Worm (Caenorhabditis elegans) whole organism, L3 larva: ENCODE data around the gene elf-1.

Experiments
- R02D3.7 ChIP-seq: fragments of 150-350 bp; optimal IDR thresholded peaks from 2 replicates; lab custom pipeline; 2014; ENCODE audit warnings: missing biosample characterization, missing genetic modification characterization
- ZK546.5 ChIP-seq: sonication (generic microtip); optimal IDR thresholded peaks from 2 replicates; lab custom pipeline; 2017; ENCODE audit warnings: missing biosample characterization, missing genetic modification characterization
- aly-2 ChIP-seq: fragments of 150-350 bp; optimal IDR thresholded peaks from 2 replicates; lab custom pipeline; 2014; ENCODE audit warnings: missing biosample characterization, missing genetic modification characterization
- ama-1 ChIP-seq: fragments of 150-350 bp; optimal IDR thresholded peaks from 2 replicates; lab custom pipeline; 2018
- ceh-16 ChIP-seq: sonication (generic microtip); optimal IDR thresholded peaks from 2 replicates; lab custom pipeline; 2017; ENCODE audit warnings: missing biosample characterization, missing genetic modification characterization
- ceh-28 ChIP-seq: fragments of 150-350 bp; optimal IDR thresholded peaks from 2 replicates; lab custom pipeline; 2014; ENCODE audit warnings: missing biosample characterization, missing genetic modification reagents, missing genetic modification characterization
- ceh-82 ChIP-seq: fragments of 150-350 bp; optimal IDR thresholded peaks from 2 replicates; lab custom pipeline; 2014; ENCODE audit warnings: missing biosample characterization, missing genetic modification characterization
- ceh-9 ChIP-seq: sonication (generic microtip); optimal IDR thresholded peaks from 2 replicates; lab custom pipeline; 2018; ENCODE audit warnings: missing biosample characterization, missing genetic modification characterization
- daf-12 ChIP-seq: fragments of 150-350 bp; optimal IDR thresholded peaks from 2 replicates; lab custom pipeline; 2014; ENCODE audit warnings: missing biosample characterization, missing genetic modification reagents, missing genetic modification characterization
- egl-27 ChIP-seq: sonication (generic microtip); optimal IDR thresholded peaks from 4 replicates; lab custom pipeline; 2017; ENCODE audit warnings: missing biosample characterization, missing genetic modification reagents, missing genetic modification characterization
- egl-5 ChIP-seq: fragments of 150-350 bp; optimal IDR thresholded peaks from 2 replicates; lab custom pipeline; 2017; ENCODE audit warnings: missing biosample characterization, missing genetic modification reagents, missing genetic modification characterization, inconsistent platforms
- elt-1 ChIP-seq: fragments of 150-350 bp; optimal IDR thresholded peaks from 2 replicates; lab custom pipeline; 2014; ENCODE audit warnings: missing biosample characterization, missing genetic modification characterization
- elt-2 ChIP-seq: sonication (generic microtip); optimal IDR thresholded peaks from 2 replicates; lab custom pipeline; 2016; ENCODE audit warnings: missing genetic modification reagents, mild to moderate bottlenecking, missing genetic modification characterization, missing compliant biosample characterization
- elt-3 ChIP-seq, 3 experiments: fragments of 150-350 bp in 1 of 3; sonication (generic microtip) in 2 of 3; optimal IDR thresholded peaks; 2 replicates in 2 of 3; 4 replicates in 1 of 3; lab custom pipeline; 2014 to 2017; ENCODE audit warnings: missing biosample characterization in 3 of 3, missing genetic modification characterization in 3 of 3
- fos-1 ChIP-seq: fragments of 150-350 bp; optimal IDR thresholded peaks from 2 replicates; lab custom pipeline; 2014; ENCODE audit warnings: missing biosample characterization, missing genetic modification characterization
- hmg-11 ChIP-seq: sonication (generic microtip); optimal IDR thresholded peaks from 2 replicates; lab custom pipeline; 2016; ENCODE audit warnings: missing genetic modification characterization, missing compliant biosample characterization
- jun-1 ChIP-seq: fragments of 150-350 bp; optimal IDR thresholded peaks from 2 replicates; lab custom pipeline; 2014; ENCODE audit warnings: missing biosample characterization, missing genetic modification reagents, missing genetic modification characterization
- lin-39 ChIP-seq: fragments of 150-350 bp; optimal IDR thresholded peaks from 2 replicates; lab custom pipeline; 2018; ENCODE audit warnings: missing biosample characterization, missing genetic modification reagents, missing genetic modification characterization
- lsy-12 ChIP-seq: sonication (generic microtip); optimal IDR thresholded peaks from 2 replicates; lab custom pipeline; 2016; ENCODE audit warnings: mild to moderate bottlenecking, missing genetic modification characterization, missing compliant biosample characterization
- mdl-1 ChIP-seq: fragments of 150-350 bp; optimal IDR thresholded peaks from 2 replicates; lab custom pipeline; 2014; ENCODE audit warnings: missing biosample characterization, missing genetic modification characterization
- mml-1 ChIP-seq: fragments of 150-350 bp; sonication (generic microtip); optimal IDR thresholded peaks from 3 replicates; lab custom pipeline; 2014; ENCODE audit warnings: missing biosample characterization, missing genetic modification characterization
- nfya-1 ChIP-seq: sonication (generic microtip); optimal IDR thresholded peaks from 2 replicates; lab custom pipeline; 2017; ENCODE audit warnings: missing genetic modification characterization, mild to moderate bottlenecking, missing compliant biosample characterization, antibody characterized with exemption, moderate library complexity; ENCODE audit not compliant: insufficient read depth
- nhr-11 ChIP-seq: fragments of 150-350 bp; optimal IDR thresholded peaks from 2 replicates; lab custom pipeline; 2014; ENCODE audit warnings: missing biosample characterization, missing genetic modification characterization
- nhr-12 ChIP-seq: fragments of 150-350 bp; optimal IDR thresholded peaks from 2 replicates; lab custom pipeline; 2014; ENCODE audit warnings: missing biosample characterization, missing genetic modification characterization
- nhr-23 ChIP-seq: fragments of 150-350 bp; optimal IDR thresholded peaks from 2 replicates; lab custom pipeline; 2014; ENCODE audit warnings: missing biosample characterization, missing genetic modification reagents, missing genetic modification characterization
- nhr-25 ChIP-seq: sonication (generic microtip); optimal IDR thresholded peaks from 2 replicates; lab custom pipeline; 2017; ENCODE audit warnings: missing biosample characterization, missing genetic modification characterization
- nhr-28 ChIP-seq: fragments of 150-350 bp; optimal IDR thresholded peaks from 2 replicates; lab custom pipeline; 2014; ENCODE audit warnings: missing biosample characterization, missing genetic modification characterization
- nhr-43 ChIP-seq: sonication (generic microtip); optimal IDR thresholded peaks from 2 replicates; lab custom pipeline; 2016; ENCODE audit warnings: mild to moderate bottlenecking, missing genetic modification characterization, missing compliant biosample characterization; ENCODE audit not compliant: poor library complexity, severe bottlenecking
- nhr-77 ChIP-seq: fragments of 150-350 bp; optimal IDR thresholded peaks from 2 replicates; lab custom pipeline; 2014; ENCODE audit warnings: missing biosample characterization, missing genetic modification characterization
- pqm-1 ChIP-seq: fragments of 150-350 bp; optimal IDR thresholded peaks from 2 replicates; lab custom pipeline; 2017; ENCODE audit warnings: missing biosample characterization, missing genetic modification characterization, inconsistent platforms
- sea-2 ChIP-seq: fragments of 150-350 bp; sonication (generic microtip); optimal IDR thresholded peaks from 4 replicates; lab custom pipeline; 2014; ENCODE audit warnings: missing biosample characterization, missing genetic modification reagents, missing genetic modification characterization
- skn-1 ChIP-seq: fragments of 150-350 bp; optimal IDR thresholded peaks from 2 replicates; lab custom pipeline; 2014; ENCODE audit warnings: missing biosample characterization, missing genetic modification characterization
- unc-39 ChIP-seq: sonication (generic microtip); optimal IDR thresholded peaks from 4 replicates; lab custom pipeline; 2017; ENCODE audit warnings: missing biosample characterization, missing genetic modification characterization
- unc-62 ChIP-seq: fragments of 150-350 bp; sonication (generic microtip); optimal IDR thresholded peaks from 4 replicates; lab custom pipeline; 2014; ENCODE audit warnings: missing biosample characterization, missing genetic modification reagents, missing genetic modification characterization
- zag-1 ChIP-seq: fragments of 150-350 bp; optimal IDR thresholded peaks from 2 replicates; lab custom pipeline; 2014; ENCODE audit warnings: missing biosample characterization, missing genetic modification characterization
- ztf-4 ChIP-seq: fragments of 150-350 bp; optimal IDR thresholded peaks from 2 replicates; lab custom pipeline; 2014; ENCODE audit warnings: missing biosample characterization, missing genetic modification characterization

elf-1 gene

DNA sequence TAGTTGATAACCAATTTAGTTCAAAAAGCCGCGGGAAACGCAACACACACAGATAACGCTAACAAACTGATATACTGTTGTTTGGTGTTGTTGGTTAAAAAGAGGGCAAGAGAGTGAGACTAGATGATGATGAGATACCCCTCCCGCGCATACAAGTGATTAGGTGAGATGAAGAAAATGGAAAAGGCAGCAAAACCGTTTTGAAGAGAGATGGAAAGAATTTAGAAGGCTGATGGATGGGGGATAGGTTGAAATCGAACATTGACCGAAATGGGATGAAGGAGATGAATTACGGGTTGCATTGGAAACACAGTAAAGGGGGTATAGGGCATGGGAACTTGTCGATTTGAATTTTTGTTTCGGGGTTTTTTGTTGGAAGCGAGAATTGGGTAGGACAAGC is 59.8 kb downstream of the elf-1 start:
- TF ChIP-seq nhr-43 (tag; lab: Kevin White, UChicago), result no peak
- no peak for TF ChIP-seq elt-2 (tag; lab: Kevin White, UChicago)
- no peak for TF ChIP-seq mdl-1 (tag; lab: Kevin White, UChicago)
- no peak for TF ChIP-seq jun-1 (tag; lab: Kevin White, UChicago)
- TF ChIP-seq unc-39 (tag; lab: Kevin White, UChicago), result no peak
- TF ChIP-seq skn-1, result no peak
- TF ChIP-seq daf-12 (tag; lab: Kevin White, UChicago), result no peak
- no peak for TF ChIP-seq fos-1
- no peak for TF ChIP-seq egl-27 (tag; lab: Kevin White, UChicago)
- no peak for TF ChIP-seq nhr-77 (tag; lab: Kevin White, UChicago)
- TF ChIP-seq pqm-1 (tag; lab: Kevin White, UChicago), result no peak
- TF ChIP-seq elt-3 (tag; optimal IDR thresholded peaks at IDR 0.05; lab: Kevin White, UChicago), result peak in 1 of 3 experiments; percentile 13
- TF ChIP-seq nhr-23, result peak; percentile 7
- no peak for TF ChIP-seq lsy-12 (tag; lab: Kevin White, UChicago)
- TF ChIP-seq, all 47 proteins: peak for 2

DNA sequence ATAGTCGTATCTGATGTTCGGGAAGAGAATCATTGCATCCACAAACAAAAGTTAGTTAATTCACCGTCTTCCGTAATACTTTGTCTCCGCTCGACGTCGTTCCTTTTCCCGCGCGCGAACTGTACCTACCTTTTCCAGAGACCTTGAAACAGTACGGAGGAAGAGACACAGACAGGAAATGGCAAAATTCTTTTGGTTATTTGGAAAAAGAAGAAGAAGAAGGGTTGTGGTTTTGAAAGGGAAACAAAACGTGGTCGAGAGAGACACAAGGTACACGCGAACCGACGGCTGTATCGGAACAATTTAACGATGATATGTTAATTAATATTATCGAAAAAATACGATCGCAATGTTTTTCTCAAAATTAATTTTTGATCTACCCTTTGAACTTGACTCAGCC is 61.1 kb downstream of the elf-1 start:
- TF ChIP-seq nhr-25 (tag; lab: Kevin White, UChicago), result peak; percentile 38
- TF ChIP-seq ceh-9 (tag; lab: Kevin White, UChicago), result no peak

- TF ChIP-seq elt-1 (no peak), ztf-4 (tag; lab: Kevin White, UChicago) (no peak), unc-62 (GFP tag; lab: Kevin White, UChicago) (no peak), R02D3.7 (tag; lab: Kevin White, UChicago) (no peak), nhr-23 (no peak), ceh-28 (tag; lab: Kevin White, UChicago) (no peak), nhr-43 (tag; lab: Kevin White, UChicago) (no peak), sea-2 (GFP tag; lab: Kevin White, UChicago) (no peak), lin-39 (no peak), ama-1 (no peak), mdl-1 (tag; lab: Kevin White, UChicago) (no peak), egl-27 (tag; lab: Kevin White, UChicago) (no peak), nhr-28 (tag; lab: Kevin White, UChicago) (no peak), daf-12 (tag; lab: Kevin White, UChicago) (no peak), unc-39 (tag; lab: Kevin White, UChicago) (no peak), fos-1 (no peak)
- TF ChIP-seq, all 47 proteins: peak for 0
Observed at ce11 chrIII:752326-752725, 63.4 kb downstream of the elf-1 start, which contains the start of gene pat-12. Gene pat-12 (minus strand): TSS chrIII:752426.

DNA sequence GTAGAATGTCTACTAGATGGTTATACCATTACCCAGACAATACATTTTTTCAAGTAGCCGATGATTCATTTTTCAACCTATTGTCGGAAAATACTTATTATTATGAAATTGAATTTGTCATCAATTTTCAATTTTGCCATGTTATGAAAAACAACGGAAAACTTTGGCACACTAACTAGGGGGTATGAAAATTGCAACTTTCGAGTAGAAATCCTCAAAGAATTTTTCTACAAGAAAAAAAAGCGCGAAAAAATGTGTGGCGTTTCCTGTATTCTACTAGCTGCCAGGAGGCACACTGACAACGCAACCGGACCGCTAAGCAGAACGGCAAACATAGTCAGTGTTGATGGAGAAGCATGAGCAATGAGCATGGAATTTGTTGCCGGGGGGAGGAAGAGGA is 65.4 kb downstream of the elf-1 start:
- no peak for TF ChIP-seq ZK546.5 (tag; lab: Kevin White, UChicago)
- TF ChIP-seq nhr-12 (tag; lab: Kevin White, UChicago), result no peak
- no peak for TF ChIP-seq egl-5 (tag; lab: Kevin White, UChicago)
- no peak for TF ChIP-seq hmg-11 (tag; lab: Kevin White, UChicago)
- TF ChIP-seq nfya-1 (tag; lab: Kevin White, UChicago), result no peak
- TF ChIP-seq elt-2 (tag; lab: Kevin White, UChicago), result no peak
- TF ChIP-seq zag-1 (tag; lab: Kevin White, UChicago), result no peak
- TF ChIP-seq ceh-82 (tag; lab: Kevin White, UChicago), result no peak
- TF ChIP-seq mml-1 (tag; lab: Kevin White, UChicago), result no peak
- no peak for TF ChIP-seq R02D3.7 (tag; lab: Kevin White, UChicago)
- TF ChIP-seq ztf-4 (tag; lab: Kevin White, UChicago), result no peak
- TF ChIP-seq nhr-77 (tag; lab: Kevin White, UChicago), result no peak
- TF ChIP-seq ceh-16 (tag; lab: Kevin White, UChicago), result no peak
- TF ChIP-seq unc-39 (tag; lab: Kevin White, UChicago), result no peak
- TF ChIP-seq, all 47 proteins: peak for 0

ce11 chrIII:757981-758380 is 69.0 kb downstream of the elf-1 start, which contains the start of gene T17H7.7:
Gene T17H7.7 (minus strand): TSS chrIII:758081.
- TF ChIP-seq aly-2 (tag; lab: Kevin White, UChicago) (no peak), nhr-11 (no peak), nfya-1 (tag; lab: Kevin White, UChicago) (no peak), pqm-1 (tag; lab: Kevin White, UChicago) (no peak), elt-1 (no peak), unc-39 (tag; lab: Kevin White, UChicago) (no peak), skn-1 (no peak), nhr-23 (no peak)
- TF ChIP-seq, all 47 proteins: peak for 0
